Worm (Caenorhabditis elegans) whole organism, early embryonic: ENCODE data around the gene egg-2.

Experiments used
- F13C5.2 ChIP-seq: sonication (generic microtip); optimal IDR thresholded peaks from 2 replicates; lab custom pipeline; 2017; ENCODE audit warnings: mild to moderate bottlenecking, missing genetic modification characterization, inconsistent platforms, missing compliant biosample characterization
- aly-1 ChIP-seq: sonication (generic microtip); optimal IDR thresholded peaks from 2 replicates; lab custom pipeline; 2016; ENCODE audit warnings: missing genetic modification characterization, missing compliant biosample characterization
- ama-1 ChIP-seq: fragments of 150-350 bp; optimal IDR thresholded peaks from 2 replicates; lab custom pipeline; 2014
- ceh-13 ChIP-seq: fragments of 200-800 bp; sonication (Bioruptor generic); optimal IDR thresholded peaks from 2 replicates; lab custom pipeline; 2018; ENCODE audit warnings: mild to moderate bottlenecking, missing genetic modification characterization, missing compliant biosample characterization
- ceh-36 ChIP-seq: sonication (generic microtip); optimal IDR thresholded peaks from 2 replicates; lab custom pipeline; 2016; ENCODE audit warnings: missing genetic modification characterization, inconsistent platforms, missing compliant biosample characterization
- ets-7 ChIP-seq: sonication (generic microtip); optimal IDR thresholded peaks from 2 replicates; lab custom pipeline; 2016; ENCODE audit warnings: missing genotype, missing genetic modification characterization, missing compliant biosample characterization
- flt-1 ChIP-seq: fragments of 200-800 bp; sonication (Bioruptor generic); IDR thresholded peaks from 2 replicates; pipeline ENCODE4 v1.3.6; 2022; ENCODE audit warnings: missing genetic modification characterization, missing compliant biosample characterization
- hmbx-1 ChIP-seq: sonication (generic microtip); optimal IDR thresholded peaks from 2 replicates; lab custom pipeline; 2016; ENCODE audit warnings: mild to moderate bottlenecking, missing genetic modification characterization, missing compliant biosample characterization
- hnd-1 ChIP-seq: sonication (generic microtip); optimal IDR thresholded peaks from 2 replicates; lab custom pipeline; 2016; ENCODE audit warnings: missing genetic modification characterization, missing compliant biosample characterization
- scrt-1 ChIP-seq: fragments of 200-800 bp; sonication (Bioruptor generic); IDR thresholded peaks from 2 replicates; pipeline ENCODE4 v1.3.6; 2022; ENCODE audit warnings: missing genetic modification characterization, missing compliant biosample characterization
- sea-1 ChIP-seq: fragments of 200-800 bp; sonication (Bioruptor generic); conservative IDR thresholded peaks from 2 replicates; pipeline ENCODE4 v1.3.6; 2022; ENCODE audit warnings: missing genetic modification characterization, missing compliant biosample characterization
- tbx-11 ChIP-seq: fragments of 200-800 bp; sonication (Bioruptor generic); IDR thresholded peaks from 2 replicates; pipeline ENCODE4 v1.3.6; 2022; ENCODE audit warnings: missing genetic modification characterization, missing compliant biosample characterization
- tbx-37 ChIP-seq: fragments of 200-800 bp; sonication (Bioruptor generic); conservative IDR thresholded peaks from 2 replicates; pipeline ENCODE4 v1.3.6; 2022; ENCODE audit warnings: missing genetic modification reagents, missing genetic modification characterization, missing compliant biosample characterization
- tra-4 ChIP-seq: sonication (generic microtip); optimal IDR thresholded peaks from 2 replicates; lab custom pipeline; 2017; ENCODE audit warnings: missing genetic modification characterization, missing compliant biosample characterization

ce11 chrIII:7091042-7091441, 30.7 kb upstream of the egg-2 start, which contains the start of gene ZK418.2:
- no peak for TF ChIP-seq F13C5.2 (tag; lab: Kevin White, UChicago)
- no peak for TF ChIP-seq ceh-36 (tag; lab: Kevin White, UChicago)
- no peak for TF ChIP-seq ama-1
- TF ChIP-seq hmbx-1 = no peak
- no peak for TF ChIP-seq tbx-11 (GFP tag; lab: Robert Waterston, UW)
- no peak for TF ChIP-seq aly-1
- TF ChIP-seq sea-1 (GFP tag; lab: Robert Waterston, UW) = no peak
- no peak for TF ChIP-seq flt-1 (GFP tag; lab: Robert Waterston, UW)
- no peak for TF ChIP-seq ets-7
- TF ChIP-seq scrt-1 (GFP tag; lab: Robert Waterston, UW) = no peak
- no peak for TF ChIP-seq tra-4 (tag; lab: Kevin White, UChicago)
- TF ChIP-seq tbx-37 = no peak
- no peak for TF ChIP-seq ceh-13 (GFP tag; lab: Kevin White, UChicago)
- TF ChIP-seq hnd-1 (tag; lab: Kevin White, UChicago) = no peak
